Worm (Caenorhabditis elegans) whole organism, late embryonic: ENCODE measurements around the gene wht-1.

ENCODE experiments used
- F13H6.1 ChIP-seq: sonication (generic microtip); optimal IDR thresholded peaks from 2 replicates; lab custom pipeline; 2016; ENCODE audit warnings: missing genetic modification characterization, missing compliant biosample characterization
- K09A11.1 ChIP-seq: sonication (generic microtip); optimal IDR thresholded peaks from 2 replicates; lab custom pipeline; 2017; ENCODE audit warnings: antibody characterized with exemption, mild to moderate bottlenecking, missing genetic modification characterization, missing compliant biosample characterization; ENCODE audit not compliant: insufficient read depth
- T23F11.4 ChIP-seq: fragments of 200-800 bp; sonication (Bioruptor generic); optimal IDR thresholded peaks from 2 replicates; lab custom pipeline; 2018; ENCODE audit warnings: mild to moderate bottlenecking, missing genetic modification characterization, missing compliant biosample characterization
- Y22D7AL.16 ChIP-seq: sonication (generic microtip); optimal IDR thresholded peaks from 2 replicates; lab custom pipeline; 2016; ENCODE audit warnings: missing genetic modification characterization, missing compliant biosample characterization
- ceh-31 ChIP-seq: sonication (generic microtip); optimal IDR thresholded peaks from 2 replicates; lab custom pipeline; 2016; ENCODE audit warnings: missing genetic modification characterization, missing compliant biosample characterization
- ceh-45 ChIP-seq: fragments of 200-800 bp; sonication (Bioruptor generic); IDR thresholded peaks from 2 replicates; pipeline ENCODE4 v1.3.6; 2022; ENCODE audit warnings: missing genetic modification reagents, missing genetic modification characterization, missing compliant biosample characterization
- dmd-4 ChIP-seq: sonication (generic microtip); optimal IDR thresholded peaks from 2 replicates; lab custom pipeline; 2016; ENCODE audit warnings: borderline replicate concordance, missing genetic modification characterization, missing compliant biosample characterization
- mec-3 ChIP-seq: sonication (generic microtip); optimal IDR thresholded peaks from 2 replicates; lab custom pipeline; 2016; ENCODE audit warnings: borderline replicate concordance, missing genetic modification characterization, missing compliant biosample characterization
- nhr-232 ChIP-seq: sonication (generic microtip); optimal IDR thresholded peaks from 2 replicates; lab custom pipeline; 2016; ENCODE audit warnings: missing genetic modification characterization, missing compliant biosample characterization
- odd-2 ChIP-seq: sonication (generic microtip); optimal IDR thresholded peaks from 2 replicates; lab custom pipeline; 2017; ENCODE audit warnings: antibody characterized with exemption, mild to moderate bottlenecking, missing genetic modification characterization, missing compliant biosample characterization
- pqm-1 ChIP-seq: sonication (generic microtip); optimal IDR thresholded peaks from 2 replicates; lab custom pipeline; 2016; ENCODE audit warnings: missing genetic modification characterization, missing compliant biosample characterization
- rnt-1 ChIP-seq: sonication (generic microtip); optimal IDR thresholded peaks from 2 replicates; lab custom pipeline; 2016; ENCODE audit warnings: missing genetic modification characterization, missing compliant biosample characterization
- tbx-2 ChIP-seq: sonication (generic microtip); optimal IDR thresholded peaks from 2 replicates; lab custom pipeline; 2016; ENCODE audit warnings: missing genetic modification characterization, missing compliant biosample characterization
- unc-3 ChIP-seq, 2 experiments: fragments of 200-800 bp in 1 of 2; sonication (Bioruptor generic) in 1 of 2; sonication (generic microtip) in 1 of 2; conservative IDR thresholded peaks in 1 of 2; optimal IDR thresholded peaks in 1 of 2; 2 replicates each; pipeline versions ENCODE4 v1.3.6 to Lab custom; 2016 to 2022; ENCODE audit warnings: missing compliant biosample characterization in 2 of 2, missing genetic modification characterization in 2 of 2, missing genetic modification reagents in 1 of 2

DNA sequence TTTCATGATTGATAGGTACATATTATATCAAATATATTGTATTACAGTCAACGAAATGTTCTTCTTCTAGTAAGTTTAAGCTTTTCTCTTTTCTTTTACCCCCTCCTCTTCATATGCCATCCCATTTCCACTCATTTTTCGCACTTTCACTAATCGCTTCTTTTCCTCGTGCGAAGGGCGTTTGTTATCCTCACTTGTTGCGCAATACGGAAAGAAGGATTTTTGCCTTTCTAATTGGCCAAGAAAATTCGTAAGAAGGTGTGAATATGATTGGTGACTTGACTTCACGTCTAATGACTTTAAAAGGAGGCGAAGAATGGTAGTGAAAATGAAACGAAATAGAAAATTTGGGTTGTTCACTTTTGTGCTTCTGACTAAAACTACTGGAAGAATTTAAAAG lies 8.1 kb upstream of the wht-1 start:
- no peak for TF ChIP-seq unc-3 (GFP tag; conservative IDR thresholded peaks at IDR 0.05; lab: Robert Waterston, UW)
- TF ChIP-seq unc-3 (tag; optimal IDR thresholded peaks at IDR 0.05; lab: Kevin White, UChicago) = no peak
- no peak for TF ChIP-seq odd-2 (tag; lab: Kevin White, UChicago)
- TF ChIP-seq tbx-2 (tag; lab: Kevin White, UChicago) = no peak
- no peak for TF ChIP-seq pqm-1 (tag; lab: Kevin White, UChicago)
- no peak for TF ChIP-seq F13H6.1 (tag; lab: Kevin White, UChicago)
- TF ChIP-seq Y22D7AL.16 (tag; lab: Kevin White, UChicago) = no peak
- TF ChIP-seq dmd-4 (tag; lab: Kevin White, UChicago) = no peak
- no peak for TF ChIP-seq ceh-31
- no peak for TF ChIP-seq rnt-1 (tag; lab: Kevin White, UChicago)
- TF ChIP-seq nhr-232 (tag; lab: Kevin White, UChicago) = no peak
- no peak for TF ChIP-seq K09A11.1 (tag; lab: Kevin White, UChicago)
- TF ChIP-seq mec-3 = no peak
- TF ChIP-seq ceh-45 (GFP tag; lab: Robert Waterston, UW) = no peak
- TF ChIP-seq T23F11.4 = no peak
